Worm (Caenorhabditis elegans): ENCODE results near the gene col-118.

ce11 chrIV:8869624-8870023, 21.6 kb downstream of the col-118 start, which contains the start of gene npp-23:
- peak; percentile 13 for TF ChIP-seq nfya-1 (tag; optimal IDR thresholded peaks at IDR 0.05)
- TF ChIP-seq K02D7.2 (tag; optimal IDR thresholded peaks at IDR 0.05), result no peak
- no peak for TF ChIP-seq T23F11.4 (GFP tag; optimal IDR thresholded peaks at IDR 0.05)
- TF ChIP-seq elt-2 (tag; optimal IDR thresholded peaks at IDR 0.05), result peak; percentile 7
- TF ChIP-seq lin-11 (tag; optimal IDR thresholded peaks at IDR 0.05), result no peak
- no peak for TF ChIP-seq ceh-6 (GFP tag; optimal IDR thresholded peaks at IDR 0.05)
- TF ChIP-seq pag-3 (tag; optimal IDR thresholded peaks at IDR 0.05; ENCODE audit: borderline replicate concordance), result no peak
- TF ChIP-seq hlh-8 (tag; optimal IDR thresholded peaks at IDR 0.05), result no peak
- TF ChIP-seq pha-4 (tag; optimal IDR thresholded peaks at IDR 0.05), result no peak
